Worm (Caenorhabditis elegans): ENCODE results near the gene srh-304.

- TF ChIP-seq ceh-13 (GFP tag; optimal IDR thresholded peaks at IDR 0.05) (no peak), tra-4 (tag; optimal IDR thresholded peaks at IDR 0.05) (no peak)
Observed at ce11 chrV:17845370-17845967, 17.1 kb downstream of the srh-304 start.
